Fruit fly (Drosophila melanogaster) whole organism, wandering third instar larva: ENCODE results near the gene CG4325.

ENCODE experiments used
- CG32264 ChIP-seq: fragments of 200-800 bp; sonication (Bioruptor generic); optimal IDR thresholded peaks from 2 replicates; lab custom pipeline; 2016; ENCODE audit warnings: missing biosample characterization, missing genetic modification characterization
- Hnf4 ChIP-seq: fragments of 200-800 bp; sonication (Bioruptor generic); optimal IDR thresholded peaks from 2 replicates; lab custom pipeline; 2016; ENCODE audit warnings: missing biosample characterization, mild to moderate bottlenecking, missing genetic modification characterization
- OdsH ChIP-seq: fragments of 200-800 bp; sonication (Bioruptor generic); optimal IDR thresholded peaks from 2 replicates; lab custom pipeline; 2016; ENCODE audit warnings: missing biosample characterization, mild to moderate bottlenecking, missing genetic modification characterization
- dl ChIP-seq, 2 experiments: fragments of 175-275, 200-275 bp in 1 of 2; fragments of 200-275 bp in 1 of 2; sonication (Bioruptor generic); optimal IDR thresholded peaks; lab custom pipeline; 2018; ENCODE audit warnings: mild to moderate bottlenecking in 2 of 2, missing biosample characterization in 2 of 2, missing genetic modification characterization in 2 of 2, moderate library complexity in 2 of 2; ENCODE audit not compliant: partially characterized antibody in 2 of 2, insufficient read depth in 1 of 2
- dmrt93B ChIP-seq: fragments of 200-800 bp; sonication (Bioruptor generic); optimal IDR thresholded peaks from 2 replicates; lab custom pipeline; 2018; ENCODE audit warnings: missing biosample characterization, mild to moderate bottlenecking, missing genetic modification characterization
- pan ChIP-seq: fragments of >200 bp; optimal IDR thresholded peaks from 2 replicates; lab custom pipeline; 2017

dm6 chrX:2087501-2087900 is 43.9 kb upstream of the CG4325 start:
- TF ChIP-seq CG32264 (GFP tag; lab: Kevin White, UChicago) (no peak), pan (lab: Kevin White, UChicago) (no peak), dl (GFP tag; optimal IDR thresholded peaks at IDR 0.05; lab: Kevin White, UChicago; ENCODE audit: insufficient read depth in 1 of 2, partially characterized antibody in 2 of 2) (no peak), OdsH (GFP tag; lab: Kevin White, UChicago) (no peak), Hnf4 (GFP tag; lab: Kevin White, UChicago) (no peak), dmrt93B (GFP tag; lab: Kevin White, UChicago) (no peak)
